Worm (Caenorhabditis elegans) whole organism, dauer: ENCODE results near the gene C04B4.5.

Experiments used
- unc-62 ChIP-seq: sonication (generic microtip); optimal IDR thresholded peaks from 2 replicates; lab custom pipeline; 2017; ENCODE audit warnings: missing biosample characterization, missing genetic modification reagents, missing genetic modification characterization

C04B4.5 gene

ce11 chrX:12299834-12300233 lies 11.7 kb upstream of the C04B4.5 start, which contains the start of gene W06D11.5:
Gene W06D11.5, plus strand, starts transcription at chrX:12300134.
- no peak for TF ChIP-seq unc-62

ce11 chrX:12298324-12298723 lies 10.2 kb upstream of the C04B4.5 start, which contains the start of gene W06D11.3:
Gene W06D11.3, plus strand, starts transcription at chrX:12298683.
- TF ChIP-seq unc-62, result no peak

ce11 chrX:12296392-12296791 lies 8.2 kb upstream of the C04B4.5 start, which contains the start of gene W06D11.2:
Gene W06D11.2, minus strand, starts transcription at chrX:12296730.
- TF ChIP-seq unc-62, result no peak

ce11 chrX:12294263-12294662 lies 6.1 kb upstream of the C04B4.5 start, which contains the start of gene W06D11.1:
Gene W06D11.1, plus strand, starts transcription at chrX:12294563.
- TF ChIP-seq unc-62, result no peak

ce11 chrX:12290539-12290938 lies 2.4 kb upstream of the C04B4.5 start, which contains the start of gene C04B4.4:
Gene C04B4.4, plus strand, starts transcription at chrX:12290839.
- TF ChIP-seq unc-62, result no peak

- TF ChIP-seq unc-62, result no peak
Measured at ce11 chrX:12285496-12285895, 2.7 kb downstream of the C04B4.5 start, which contains the start of gene lips-2. Gene lips-2, plus strand, starts transcription at chrX:12285796.

ce11 chrX:12284161-12284560 lies 4.0 kb downstream of the C04B4.5 start:
- TF ChIP-seq unc-62, result no peak

ce11 chrX:12282911-12283310 lies 5.2 kb downstream of the C04B4.5 start, which contains the start of gene C04B4.2:
Gene C04B4.2, plus strand, starts transcription at chrX:12283281.
- no peak for TF ChIP-seq unc-62

ce11 chrX:12280477-12280876 lies 7.7 kb downstream of the C04B4.5 start, which contains the start of gene C04B4.1:
Gene C04B4.1, plus strand, starts transcription at chrX:12280777.
- TF ChIP-seq unc-62, result no peak

ce11 chrX:12275577-12275976 lies 12.6 kb downstream of the C04B4.5 start, which contains the start of gene C04B4.6:
Gene C04B4.6, minus strand, starts transcription at chrX:12275677.
- no peak for TF ChIP-seq unc-62

ce11 chrX:12273870-12274269 lies 14.3 kb downstream of the C04B4.5 start, which contains the start of gene H19J13.2:
Gene H19J13.2, minus strand, starts transcription at chrX:12273970.
- no peak for TF ChIP-seq unc-62

- TF ChIP-seq unc-62, result no peak
Measured at ce11 chrX:12270841-12271240, 17.3 kb downstream of the C04B4.5 start, which contains the start of gene otpl-8. Gene otpl-8, minus strand, starts transcription at chrX:12270941.

- no peak for TF ChIP-seq unc-62
Measured at ce11 chrX:12260381-12260931, 27.7 kb downstream of the C04B4.5 start, which contains the start of gene E01G6.1. Gene E01G6.1, plus strand, starts transcription at chrX:12260881.

- no peak for TF ChIP-seq unc-62
Measured at ce11 chrX:12256594-12257048, 31.5 kb downstream of the C04B4.5 start, which contains the start of gene E01G6.2. Gene E01G6.2, plus strand, starts transcription at chrX:12256644.

- TF ChIP-seq unc-62, result no peak
Measured at ce11 chrX:12252189-12252588, 36.0 kb downstream of the C04B4.5 start.

ce11 chrX:12248140-12248539 lies 40.0 kb downstream of the C04B4.5 start:
- no peak for TF ChIP-seq unc-62

- TF ChIP-seq unc-62, result no peak
Measured at ce11 chrX:12242902-12243301, 45.3 kb downstream of the C04B4.5 start.

ce11 chrX:12241457-12241856 lies 46.7 kb downstream of the C04B4.5 start, which contains the start of gene cest-3:
Gene cest-3, plus strand, starts transcription at chrX:12241646.
- TF ChIP-seq unc-62, result no peak
